In the genomic region with DNA sequence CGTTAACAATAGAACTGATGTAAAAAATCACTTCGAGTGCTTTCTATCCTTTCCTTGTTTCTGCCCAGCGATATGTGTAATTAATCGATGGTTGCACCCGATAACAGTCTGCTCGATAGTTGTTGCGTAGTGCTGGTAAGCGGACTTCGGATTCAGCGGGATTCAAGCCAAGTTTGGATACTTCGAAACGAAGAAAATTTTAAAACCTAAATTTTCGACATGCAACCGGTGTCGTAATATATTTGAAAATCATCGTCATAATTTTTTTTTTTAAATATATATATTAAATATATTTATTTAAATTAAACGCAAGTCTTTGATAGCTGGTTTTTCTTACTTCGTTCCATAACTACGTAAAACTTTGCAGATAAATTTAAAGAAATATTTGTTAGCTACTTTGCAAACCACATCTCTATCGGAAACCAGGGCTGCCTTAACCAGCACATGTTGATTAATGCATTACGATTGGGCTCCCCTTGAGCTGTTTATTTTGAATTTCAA, we compare ENCODE assay signal across 5 fruit fly cellular contexts.
A peak's percentile ranks its signal among the peaks of the same experiment; 100 is the strongest.
TF ChIP-seq lines count a peak whose summit lies in the region.

TSS of gene UbcE2M (minus strand) at position 209 of the 501 bp plus-strand sequence.
TSS of gene Dhps (plus strand) at position 429 of the 501 bp plus-strand sequence.

- no peak for TF ChIP-seq CTCF in whole organism, embryonic (GFP tag; optimal IDR thresholded peaks at IDR 0.05; lab: Kevin White, UChicago)

TF ChIP-seq in whole organism, adult, 20 proteins besides CTCF, POLR2A, EP300 and RAD21 (continues in another document):
- peak; percentile 89 for TF ChIP-seq CG12768 (GFP tag; optimal IDR thresholded peaks at IDR 0.05; lab: Kevin White, UChicago)
- TF ChIP-seq CG11617 (GFP tag; optimal IDR thresholded peaks at IDR 0.05; lab: Kevin White, UChicago) = peak; percentile 86
- no peak for TF ChIP-seq Hr96 (GFP tag; optimal IDR thresholded peaks at IDR 0.05; lab: Kevin White, UChicago)
- no peak for TF ChIP-seq CG5204 (GFP tag; optimal IDR thresholded peaks at IDR 0.05; lab: Kevin White, UChicago)
- TF ChIP-seq cnc (optimal IDR thresholded peaks at IDR 0.05; lab: Kevin White, UChicago) = no peak
- peak; percentile 78 for TF ChIP-seq Clk (GFP tag; optimal IDR thresholded peaks at IDR 0.05; lab: Kevin White, UChicago)
- peak; percentile 69 for TF ChIP-seq Crg-1 (GFP tag; optimal IDR thresholded peaks at IDR 0.05; lab: Kevin White, UChicago)
- no peak for TF ChIP-seq kay (GFP tag; lab: Kevin White, UChicago; ENCODE audit: borderline replicate concordance)
- peak; percentile 75 for TF ChIP-seq bab1 (GFP tag; optimal IDR thresholded peaks at IDR 0.05; lab: Kevin White, UChicago)
- peak; percentile 71 for TF ChIP-seq CG1620 (GFP tag; optimal IDR thresholded peaks at IDR 0.05; lab: Kevin White, UChicago)
- TF ChIP-seq tj (GFP tag; optimal IDR thresholded peaks at IDR 0.05; lab: Kevin White, UChicago) = peak; percentile 62
- peak; percentile 65 for TF ChIP-seq CG33017 (tag; optimal IDR thresholded peaks at IDR 0.05; lab: Kevin White, UChicago)
- TF ChIP-seq pad (GFP tag; optimal IDR thresholded peaks at IDR 0.05; lab: Kevin White, UChicago) = peak; percentile 77
- peak; percentile 3 for TF ChIP-seq cic (GFP tag; optimal IDR thresholded peaks at IDR 0.05; lab: Kevin White, UChicago)
- peak; percentile 87 for TF ChIP-seq Mnt (GFP tag; optimal IDR thresholded peaks at IDR 0.05; lab: Kevin White, UChicago)
- peak; percentile 79 for TF ChIP-seq CG14711 (tag; optimal IDR thresholded peaks at IDR 0.05; lab: Kevin White, UChicago)
- peak; percentile 86 for TF ChIP-seq CG7101 (tag; optimal IDR thresholded peaks at IDR 0.05; lab: Kevin White, UChicago)

TF ChIP-seq in whole organism, embryonic, 481 proteins besides CTCF, POLR2A, EP300 and RAD21 (continues in another document):
- TF ChIP-seq wdn (GFP tag; IDR thresholded peaks at IDR 0.05; lab: Robert Waterston, UW) = peak; percentile 40; the same call in 1 of the 2 replicates
- TF ChIP-seq prd (optimal IDR thresholded peaks at IDR 0.05; lab: Kevin White, UChicago) = no peak
- peak; percentile 82 for TF ChIP-seq prd (GFP tag; IDR thresholded peaks at IDR 0.05; lab: Robert Waterston, UW)
- peak; percentile 54; the same call in 1 of the 3 replicates for TF ChIP-seq zen2 (GFP tag; IDR thresholded peaks at IDR 0.05; lab: Robert Waterston, UW; ENCODE audit: partially characterized antibody)
- peak; percentile 38 for TF ChIP-seq pum (GFP tag; optimal IDR thresholded peaks at IDR 0.05; lab: Kevin White, UChicago)
- TF ChIP-seq inv (GFP tag; IDR thresholded peaks at IDR 0.05; lab: Robert Waterston, UW; ENCODE audit: partially characterized antibody) = peak; percentile 70
- peak; percentile 61 for TF ChIP-seq CG30431 (GFP tag; optimal IDR thresholded peaks at IDR 0.05; lab: Kevin White, UChicago)
- TF ChIP-seq MESR4 (GFP tag; optimal IDR thresholded peaks at IDR 0.05; lab: Kevin White, UChicago) = no peak
- TF ChIP-seq gsb-n (tag; optimal IDR thresholded peaks at IDR 0.05; lab: Kevin White, UChicago) = no peak
- TF ChIP-seq Max (GFP tag; optimal IDR thresholded peaks at IDR 0.05; lab: Kevin White, UChicago) = peak; percentile 73
- peak; percentile 80 for TF ChIP-seq BEAF-32 (GFP tag; optimal IDR thresholded peaks at IDR 0.05; lab: Kevin White, UChicago)
- TF ChIP-seq Xrp1 (GFP tag; IDR thresholded peaks at IDR 0.05; lab: Robert Waterston, UW) = peak; percentile 62
- peak; percentile 26 for TF ChIP-seq Atf3 (GFP tag; optimal IDR thresholded peaks at IDR 0.05; lab: Kevin White, UChicago)
- TF ChIP-seq repo (GFP tag; optimal IDR thresholded peaks at IDR 0.05; lab: Kevin White, UChicago) = no peak
- no peak for TF ChIP-seq Nf-YA (GFP tag; IDR thresholded peaks at IDR 0.05; lab: Robert Waterston, UW)
- peak; percentile 57 for TF ChIP-seq CG14860 (GFP tag; IDR thresholded peaks at IDR 0.05; lab: Robert Waterston, UW; ENCODE audit: partially characterized antibody)

TF ChIP-seq in whole organism, prepupa, 60 proteins besides CTCF, POLR2A, EP300 and RAD21 (continues in another document):
- TF ChIP-seq CG3032 (tag; optimal IDR thresholded peaks at IDR 0.05; lab: Kevin White, UChicago) (peak; percentile 69), Blimp-1 (GFP tag; optimal IDR thresholded peaks at IDR 0.05; lab: Kevin White, UChicago) (peak; percentile 58), Ets21C (GFP tag; optimal IDR thresholded peaks at IDR 0.05; lab: Kevin White, UChicago) (no peak), salr (GFP tag; optimal IDR thresholded peaks at IDR 0.05; lab: Kevin White, UChicago) (peak in 1 of 2 experiments; percentile 6), CG32006 (GFP tag; optimal IDR thresholded peaks at IDR 0.05; lab: Kevin White, UChicago) (peak; percentile 28), CG11294 (GFP tag; IDR thresholded peaks at IDR 0.05; lab: Robert Waterston, UW) (peak; percentile 11; the same call in 1 of the 2 replicates), net (GFP tag; optimal IDR thresholded peaks at IDR 0.05; lab: Kevin White, UChicago) (no peak), Sox14 (GFP tag; optimal IDR thresholded peaks at IDR 0.05; lab: Kevin White, UChicago) (peak; percentile 23), svp (GFP tag; lab: Kevin White, UChicago) (no peak), CG15336 (GFP tag; IDR thresholded peaks at IDR 0.05; lab: Robert Waterston, UW) (peak; percentile 55), CG11762 (GFP tag; optimal IDR thresholded peaks at IDR 0.05; lab: Kevin White, UChicago; ENCODE audit: insufficient read depth) (peak; percentile 34), acj6 (GFP tag; optimal IDR thresholded peaks at IDR 0.05; lab: Kevin White, UChicago) (peak; percentile 67), CG6163 (GFP tag; IDR thresholded peaks at IDR 0.05; lab: Robert Waterston, UW) (peak; percentile 62; the same call in 1 of the 3 replicates), CG11902 (GFP tag; optimal IDR thresholded peaks at IDR 0.05; lab: Kevin White, UChicago) (peak; percentile 60), CG10631 (GFP tag; optimal IDR thresholded peaks at IDR 0.05; lab: Kevin White, UChicago) (peak; percentile 89), Gug (GFP tag; IDR thresholded peaks at IDR 0.05; lab: Robert Waterston, UW) (no peak; the same call in none of the 2 replicates), Ets96B (tag; optimal IDR thresholded peaks at IDR 0.05; lab: Kevin White, UChicago) (peak; percentile 65)

TF ChIP-seq in whole organism, pupa, 21 proteins besides CTCF, POLR2A, EP300 and RAD21:
- TF ChIP-seq CG9948 (tag; optimal IDR thresholded peaks at IDR 0.05; lab: Kevin White, UChicago) (peak; percentile 68), Pif1A (GFP tag; optimal IDR thresholded peaks at IDR 0.05; lab: Kevin White, UChicago) (no peak), CG17806 (tag; optimal IDR thresholded peaks at IDR 0.05; lab: Kevin White, UChicago) (peak; percentile 69), CG4496 (GFP tag; IDR thresholded peaks at IDR 0.05; lab: Robert Waterston, UW) (peak; percentile 67; the same call in 2 of the 3 replicates), Ets98B (GFP tag; IDR thresholded peaks at IDR 0.05; lab: Robert Waterston, UW) (peak; percentile 53), Snoo (tag; optimal IDR thresholded peaks at IDR 0.05; lab: Kevin White, UChicago) (peak; percentile 69), fd96Ca (GFP tag; IDR thresholded peaks at IDR 0.05; lab: Robert Waterston, UW) (peak; percentile 67), CG15710 (tag; optimal IDR thresholded peaks at IDR 0.05; lab: Kevin White, UChicago) (peak; percentile 79), CG10348 (GFP tag; IDR thresholded peaks at IDR 0.05; lab: Robert Waterston, UW) (0 out of 2 replicates have a peak, but pooled peaks have one; percentile 30), CG14655 (GFP tag; optimal IDR thresholded peaks at IDR 0.05; lab: Kevin White, UChicago) (no peak)

TF ChIP-seq in whole organism, wandering third instar larva, 38 proteins besides CTCF, POLR2A, EP300 and RAD21:
- TF ChIP-seq Myc (optimal IDR thresholded peaks at IDR 0.05; lab: Kevin White, UChicago) = peak; percentile 90
- no peak for TF ChIP-seq jim (GFP tag; optimal IDR thresholded peaks at IDR 0.05; lab: Kevin White, UChicago)
- peak; percentile 79 for TF ChIP-seq HLH106 (tag; optimal IDR thresholded peaks at IDR 0.05; lab: Kevin White, UChicago)
- no peak for TF ChIP-seq Mio (GFP tag; optimal IDR thresholded peaks at IDR 0.05; lab: Kevin White, UChicago)
- no peak for TF ChIP-seq sv (GFP tag; optimal IDR thresholded peaks at IDR 0.05; lab: Kevin White, UChicago)
- TF ChIP-seq CG9705 (GFP tag; optimal IDR thresholded peaks at IDR 0.05; lab: Kevin White, UChicago) = peak; percentile 67
- no peak for TF ChIP-seq lola (GFP tag; optimal IDR thresholded peaks at IDR 0.05; lab: Kevin White, UChicago)
- no peak for TF ChIP-seq Hr78 (GFP tag; optimal IDR thresholded peaks at IDR 0.05; lab: Kevin White, UChicago)
- TF ChIP-seq foxo (GFP tag; optimal IDR thresholded peaks at IDR 0.05; lab: Kevin White, UChicago) = peak in 1 of 2 experiments; percentile 77
- TF ChIP-seq Dfd (GFP tag; optimal IDR thresholded peaks at IDR 0.05; lab: Kevin White, UChicago) = no peak
- TF ChIP-seq GATAd (GFP tag; optimal IDR thresholded peaks at IDR 0.05; lab: Kevin White, UChicago) = peak; percentile 0
- peak; percentile 40 for TF ChIP-seq Hr83 (GFP tag; optimal IDR thresholded peaks at IDR 0.05; lab: Kevin White, UChicago; ENCODE audit: poor library complexity, severe bottlenecking)
- TF ChIP-seq br (GFP tag; optimal IDR thresholded peaks at IDR 0.05; lab: Kevin White, UChicago) = peak; percentile 42
- peak; percentile 61 for TF ChIP-seq OdsH (GFP tag; optimal IDR thresholded peaks at IDR 0.05; lab: Kevin White, UChicago)
- TF ChIP-seq ey (GFP tag; optimal IDR thresholded peaks at IDR 0.05; lab: Kevin White, UChicago) = peak; percentile 54
- peak; percentile 76 for TF ChIP-seq Sp1 (GFP tag; optimal IDR thresholded peaks at IDR 0.05; lab: Kevin White, UChicago)
- peak; percentile 78 for TF ChIP-seq psq (GFP tag; optimal IDR thresholded peaks at IDR 0.05; lab: Kevin White, UChicago)
- TF ChIP-seq dl (GFP tag; optimal IDR thresholded peaks at IDR 0.05; lab: Kevin White, UChicago; ENCODE audit: insufficient read depth in 1 of 2, partially characterized antibody in 2 of 2) = no peak
- TF ChIP-seq woc (GFP tag; optimal IDR thresholded peaks at IDR 0.05; lab: Kevin White, UChicago) = peak; percentile 46
- TF ChIP-seq h (GFP tag; optimal IDR thresholded peaks at IDR 0.05; lab: Kevin White, UChicago) = peak; percentile 68
- TF ChIP-seq rgr (GFP tag; optimal IDR thresholded peaks at IDR 0.05; lab: Kevin White, UChicago) = peak; percentile 72
- peak; percentile 86 for TF ChIP-seq dmrt93B (GFP tag; optimal IDR thresholded peaks at IDR 0.05; lab: Kevin White, UChicago)
